Worm (Caenorhabditis elegans) whole organism, L1 larva: ENCODE data around the gene F46C5.9.

Source experiments
- C04F5.9 ChIP-seq: sonication (generic microtip); optimal IDR thresholded peaks from 2 replicates; lab custom pipeline; 2016; ENCODE audit warnings: missing genetic modification characterization, missing compliant biosample characterization
- C16A3.4 ChIP-seq: fragments of 150-350 bp; optimal IDR thresholded peaks from 2 replicates; lab custom pipeline; 2014; ENCODE audit warnings: missing biosample characterization, missing genetic modification characterization
- C34B4.2 ChIP-seq: sonication (generic microtip); optimal IDR thresholded peaks from 2 replicates; lab custom pipeline; 2017; ENCODE audit warnings: mild to moderate bottlenecking, missing genetic modification characterization, missing compliant biosample characterization
- F16B12.6 ChIP-seq: fragments of 150-350 bp; optimal IDR thresholded peaks from 2 replicates; lab custom pipeline; 2014; ENCODE audit warnings: missing biosample characterization, missing genetic modification characterization
- aly-2 ChIP-seq: fragments of 150-350 bp; optimal IDR thresholded peaks from 2 replicates; lab custom pipeline; 2014; ENCODE audit warnings: missing biosample characterization, missing genetic modification characterization
- ama-1 ChIP-seq: fragments of 150-350 bp; optimal IDR thresholded peaks from 2 replicates; lab custom pipeline; 2014
- blmp-1 ChIP-seq: fragments of 150-350 bp; optimal IDR thresholded peaks from 2 replicates; lab custom pipeline; 2014; ENCODE audit warnings: missing biosample characterization, missing genetic modification characterization
- ceh-82 ChIP-seq, 3 experiments: fragments of 150-350 bp in 1 of 3; sonication (generic microtip) in 2 of 3; optimal IDR thresholded peaks; 2 replicates each; lab custom pipeline; 2014 to 2017; ENCODE audit warnings: missing biosample characterization in 3 of 3, missing genetic modification characterization in 3 of 3
- ceh-88 ChIP-seq: fragments of 200-800 bp; sonication (Bioruptor generic); IDR thresholded peaks from 2 replicates; pipeline ENCODE4 v1.3.6; 2022; ENCODE audit warnings: missing genetic modification characterization, missing compliant biosample characterization
- ces-1 ChIP-seq: fragments of 150-350 bp; optimal IDR thresholded peaks from 2 replicates; lab custom pipeline; 2014; ENCODE audit warnings: missing biosample characterization, missing genetic modification reagents, missing genetic modification characterization
- dpl-1 ChIP-seq, 3 experiments: fragments of 150-350 bp in 2 of 3; sonication (generic microtip) in 1 of 3; optimal IDR thresholded peaks; 2 replicates each; lab custom pipeline; 2014 to 2017; ENCODE audit warnings: missing biosample characterization in 3 of 3, missing genetic modification characterization in 3 of 3, missing genetic modification reagents in 3 of 3
- dsc-1 ChIP-seq: sonication (generic microtip); optimal IDR thresholded peaks from 2 replicates; lab custom pipeline; 2016; ENCODE audit warnings: mild to moderate bottlenecking, missing genetic modification characterization, missing compliant biosample characterization
- efl-1 ChIP-seq, 4 experiments: fragments of 150-350 bp; optimal IDR thresholded peaks in 3 of 4; peaks in 1 of 4; 1 replicate in 1 of 4; 2 replicates in 3 of 4; lab custom pipeline; 2014; ENCODE audit warnings: missing biosample characterization in 2 of 4, missing genetic modification characterization in 2 of 4, missing genetic modification reagents in 2 of 4
- efl-3 ChIP-seq: fragments of 200-800 bp; sonication (Bioruptor generic); optimal IDR thresholded peaks from 2 replicates; lab custom pipeline; 2018; ENCODE audit warnings: mild to moderate bottlenecking, missing genetic modification characterization, missing compliant biosample characterization
- egl-13 ChIP-seq: sonication (generic microtip); optimal IDR thresholded peaks from 2 replicates; lab custom pipeline; 2016; ENCODE audit warnings: missing genotype, missing genetic modification reagents, missing genetic modification characterization, missing compliant biosample characterization
- elt-3 ChIP-seq, 6 experiments: fragments of 150-350 bp in 1 of 6; sonication (generic microtip); optimal IDR thresholded peaks; 2 replicates each; lab custom pipeline; 2017 to 2018; ENCODE audit warnings: missing biosample characterization in 6 of 6, missing genetic modification characterization in 6 of 6, inconsistent platforms in 1 of 6
- ets-5 ChIP-seq: fragments of 200-800 bp; sonication (Bioruptor generic); IDR thresholded peaks from 2 replicates; pipeline ENCODE4 v1.3.6; 2022; ENCODE audit warnings: missing genetic modification characterization, missing compliant biosample characterization
- fkh-8 ChIP-seq: sonication (generic microtip); optimal IDR thresholded peaks from 2 replicates; lab custom pipeline; 2016; ENCODE audit warnings: mild to moderate bottlenecking, missing genetic modification characterization, missing compliant biosample characterization
- fos-1 ChIP-seq: fragments of 150-350 bp; optimal IDR thresholded peaks from 2 replicates; lab custom pipeline; 2014; ENCODE audit warnings: missing biosample characterization, missing genetic modification characterization
- grh-1 ChIP-seq: fragments of 200-800 bp; sonication (Bioruptor generic); IDR thresholded peaks from 2 replicates; pipeline ENCODE4 v1.3.6; 2022; ENCODE audit warnings: missing genetic modification reagents, missing genetic modification characterization, missing compliant biosample characterization
- hpl-2 ChIP-seq: fragments of 150-350 bp; optimal IDR thresholded peaks from 2 replicates; lab custom pipeline; 2014; ENCODE audit warnings: missing biosample characterization, missing genetic modification reagents, missing genetic modification characterization
- irx-1 ChIP-seq: sonication (generic microtip); optimal IDR thresholded peaks from 2 replicates; lab custom pipeline; 2016; ENCODE audit warnings: missing genetic modification characterization, missing compliant biosample characterization
- jun-1 ChIP-seq: fragments of 150-350 bp; optimal IDR thresholded peaks from 2 replicates; lab custom pipeline; 2014; ENCODE audit warnings: missing biosample characterization, missing genetic modification reagents, missing genetic modification characterization
- lin-14 ChIP-seq: fragments of 200-800 bp; sonication (Bioruptor generic); optimal IDR thresholded peaks from 2 replicates; lab custom pipeline; 2018; ENCODE audit warnings: mild to moderate bottlenecking, missing genetic modification characterization, moderate library complexity, missing compliant biosample characterization
- lin-15B ChIP-seq: fragments of 150-350 bp; sonication (generic microtip); optimal IDR thresholded peaks from 3 replicates; lab custom pipeline; 2014; ENCODE audit warnings: missing biosample characterization, missing genetic modification characterization
- lin-35 ChIP-seq, 2 experiments: fragments of 150-350 bp; optimal IDR thresholded peaks; 2 replicates each; lab custom pipeline; 2014; ENCODE audit warnings: missing biosample characterization in 2 of 2, missing genetic modification characterization in 2 of 2, missing genetic modification reagents in 2 of 2
- lir-3 ChIP-seq: sonication (generic microtip); optimal IDR thresholded peaks from 2 replicates; lab custom pipeline; 2016; ENCODE audit warnings: mild to moderate bottlenecking, missing genetic modification characterization, moderate library complexity, missing compliant biosample characterization; ENCODE audit not compliant: poor library complexity
- lsy-2 ChIP-seq, 2 experiments: fragments of 150-350 bp; optimal IDR thresholded peaks; 2 replicates each; lab custom pipeline; 2014; ENCODE audit warnings: missing biosample characterization in 2 of 2, missing genetic modification characterization in 2 of 2
- mab-9 ChIP-seq: fragments of 200-800 bp; sonication (Bioruptor generic); IDR thresholded peaks from 2 replicates; pipeline ENCODE4 v1.3.6; 2022; ENCODE audit warnings: missing genetic modification reagents, missing genetic modification characterization, missing compliant biosample characterization
- mdl-1 ChIP-seq, 2 experiments: fragments of 150-350 bp; optimal IDR thresholded peaks; 2 replicates each; lab custom pipeline; 2014 to 2017; ENCODE audit warnings: missing biosample characterization in 2 of 2, missing genetic modification characterization in 2 of 2, inconsistent platforms in 1 of 2
- nhr-11 ChIP-seq: fragments of 150-350 bp; optimal IDR thresholded peaks from 2 replicates; lab custom pipeline; 2014; ENCODE audit warnings: missing biosample characterization, missing genetic modification characterization
- nhr-20 ChIP-seq: sonication (generic microtip); optimal IDR thresholded peaks from 2 replicates; lab custom pipeline; 2016; ENCODE audit warnings: mild to moderate bottlenecking, missing genetic modification characterization, missing compliant biosample characterization
- nhr-28 ChIP-seq: fragments of 150-350 bp; optimal IDR thresholded peaks from 2 replicates; lab custom pipeline; 2014; ENCODE audit warnings: missing biosample characterization, missing genetic modification characterization
- nhr-71 ChIP-seq: sonication (generic microtip); optimal IDR thresholded peaks from 2 replicates; lab custom pipeline; 2016; ENCODE audit warnings: mild to moderate bottlenecking, missing genetic modification characterization, moderate library complexity, missing compliant biosample characterization
- nhr-76 ChIP-seq: sonication (generic microtip); optimal IDR thresholded peaks from 2 replicates; lab custom pipeline; 2017; ENCODE audit warnings: missing biosample characterization, missing genetic modification characterization
- nhr-77 ChIP-seq: fragments of 150-350 bp; optimal IDR thresholded peaks from 2 replicates; lab custom pipeline; 2014; ENCODE audit warnings: missing biosample characterization, missing genetic modification characterization
- nhr-85 ChIP-seq: sonication (generic microtip); peaks from one replicate; lab custom pipeline; 2016; ENCODE audit warnings: missing genetic modification characterization, inconsistent platforms, missing compliant biosample characterization
- pax-3 ChIP-seq: fragments of 200-800 bp; sonication (Bioruptor generic); optimal IDR thresholded peaks from 2 replicates; lab custom pipeline; 2018; ENCODE audit warnings: mild to moderate bottlenecking, missing genetic modification characterization, moderate library complexity, missing compliant biosample characterization
- rnt-1 ChIP-seq: sonication (generic microtip); optimal IDR thresholded peaks from 2 replicates; lab custom pipeline; 2016; ENCODE audit warnings: mild to moderate bottlenecking, missing genetic modification characterization, moderate library complexity, missing compliant biosample characterization
- snpc-4 ChIP-seq: fragments of 150-350 bp; optimal IDR thresholded peaks from 2 replicates; lab custom pipeline; 2014; ENCODE audit warnings: missing biosample characterization, missing genetic modification characterization
- snu-23 ChIP-seq: sonication (generic microtip); optimal IDR thresholded peaks from 2 replicates; lab custom pipeline; 2016; ENCODE audit warnings: missing genetic modification characterization, missing compliant biosample characterization
- sox-4 ChIP-seq: sonication (generic microtip); optimal IDR thresholded peaks from 2 replicates; lab custom pipeline; 2016; ENCODE audit warnings: missing genetic modification characterization, missing compliant biosample characterization
- sptf-1 ChIP-seq: fragments of 150-350 bp; optimal IDR thresholded peaks from 2 replicates; lab custom pipeline; 2014; ENCODE audit warnings: missing biosample characterization, missing genetic modification characterization
- sup-37 ChIP-seq: fragments of 200-800 bp; sonication (Bioruptor generic); optimal IDR thresholded peaks from 2 replicates; lab custom pipeline; 2018; ENCODE audit warnings: mild to moderate bottlenecking, missing genetic modification characterization, missing compliant biosample characterization
- tbx-2 ChIP-seq: sonication (generic microtip); optimal IDR thresholded peaks from 2 replicates; lab custom pipeline; 2016; ENCODE audit warnings: missing genetic modification characterization, missing compliant biosample characterization
- tlp-1 ChIP-seq: fragments of 150-350 bp; optimal IDR thresholded peaks from 2 replicates; lab custom pipeline; 2014; ENCODE audit warnings: missing biosample characterization, missing genetic modification characterization
- unc-62 ChIP-seq: fragments of 150-350 bp; optimal IDR thresholded peaks from 2 replicates; lab custom pipeline; 2014; ENCODE audit warnings: missing biosample characterization, missing genetic modification reagents, missing genetic modification characterization
- unc-86 ChIP-seq: sonication (generic microtip); optimal IDR thresholded peaks from 2 replicates; lab custom pipeline; 2016; ENCODE audit warnings: missing genetic modification characterization, missing compliant biosample characterization
- unc-98 ChIP-seq: fragments of 200-800 bp; sonication (Bioruptor generic); IDR thresholded peaks from 2 replicates; pipeline ENCODE4 v1.3.6; 2022; ENCODE audit warnings: missing genetic modification characterization, missing compliant biosample characterization
- zag-1 ChIP-seq: fragments of 150-350 bp; optimal IDR thresholded peaks from 2 replicates; lab custom pipeline; 2014; ENCODE audit warnings: missing biosample characterization, missing genetic modification characterization
- zip-4 ChIP-seq: fragments of 200-800 bp; sonication (Bioruptor generic); optimal IDR thresholded peaks from 2 replicates; lab custom pipeline; 2018; ENCODE audit warnings: mild to moderate bottlenecking, missing genetic modification characterization, moderate library complexity, missing compliant biosample characterization
- ztf-11 ChIP-seq, 2 experiments: sonication (generic microtip); optimal IDR thresholded peaks; 2 replicates each; lab custom pipeline; 2016 to 2017; ENCODE audit warnings: missing genetic modification characterization in 2 of 2, missing biosample characterization in 1 of 2, missing compliant biosample characterization in 1 of 2
- ztf-4 ChIP-seq: fragments of 150-350 bp; optimal IDR thresholded peaks from 2 replicates; lab custom pipeline; 2014; ENCODE audit warnings: missing biosample characterization, missing genetic modification characterization

The F46C5.9 gene

DNA sequence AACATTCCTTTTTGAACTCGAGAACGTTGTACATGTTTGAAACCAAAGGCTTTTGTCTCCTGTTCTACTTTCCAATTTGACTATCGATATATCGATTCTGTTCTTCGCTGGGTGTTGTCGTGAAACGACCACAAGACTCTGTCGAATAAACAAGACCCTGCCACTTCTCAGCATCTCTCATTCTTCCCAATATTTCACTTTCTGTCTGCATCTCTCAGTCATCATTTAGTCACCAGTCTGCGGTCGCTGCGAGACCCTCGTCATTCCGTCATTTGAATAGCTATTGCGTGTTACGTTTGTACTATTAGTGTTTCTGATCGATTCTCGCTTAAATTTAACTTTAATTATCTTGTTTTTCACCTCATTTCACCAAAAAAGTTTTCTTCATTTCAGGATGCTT lies 23.2 kb downstream of the F46C5.9 start:
- TF ChIP-seq nhr-71 (tag; lab: Kevin White, UChicago): peak; percentile 99
- TF ChIP-seq dpl-1 (GFP tag; optimal IDR thresholded peaks at IDR 0.05; lab: Kevin White, UChicago): peak; percentile 77 to 83 (median 81)
- peak; percentile 90 to 93 for TF ChIP-seq efl-1 (optimal IDR thresholded peaks at IDR 0.05; lab: Kevin White, UChicago)
- peak; percentile 78 to 98 for TF ChIP-seq efl-1 (GFP tag; optimal IDR thresholded peaks at IDR 0.05 in 1 of 2; lab: Kevin White, UChicago)
- TF ChIP-seq tlp-1 (tag; lab: Kevin White, UChicago): no peak
- TF ChIP-seq mab-9 (GFP tag; lab: Robert Waterston, UW): peak; percentile 91
- peak; percentile 93 for TF ChIP-seq C16A3.4 (tag; lab: Kevin White, UChicago)
- peak; percentile 84 for TF ChIP-seq zip-4 (GFP tag; lab: Kevin White, UChicago)
- peak in 1 of 2 experiments; percentile 88 for TF ChIP-seq ztf-11 (tag; optimal IDR thresholded peaks at IDR 0.05; lab: Kevin White, UChicago)
- TF ChIP-seq nhr-76 (tag; lab: Kevin White, UChicago): no peak
- no peak for TF ChIP-seq efl-3
- TF ChIP-seq ceh-88 (GFP tag; lab: Robert Waterston, UW): peak; percentile 92
- peak; percentile 86 for TF ChIP-seq hpl-2 (GFP tag; lab: Kevin White, UChicago)
- peak; percentile 99 for TF ChIP-seq nhr-20 (tag; lab: Kevin White, UChicago)
- TF ChIP-seq tbx-2 (tag; lab: Kevin White, UChicago): peak; percentile 98
- TF ChIP-seq lin-15B (tag; lab: Kevin White, UChicago): peak; percentile 23
- no peak for TF ChIP-seq unc-62 (GFP tag; lab: Kevin White, UChicago)
- TF ChIP-seq pax-3 (tag; lab: Kevin White, UChicago): peak; percentile 93
- TF ChIP-seq lsy-2 (tag; optimal IDR thresholded peaks at IDR 0.05; lab: Kevin White, UChicago): peak; percentile 93 to 94
- peak; percentile 96 for TF ChIP-seq ama-1 (lab: Kevin White, UChicago)
- TF ChIP-seq unc-86 (tag; lab: Kevin White, UChicago): peak; percentile 97
- peak; percentile 90 for TF ChIP-seq lir-3 (tag; lab: Kevin White, UChicago)
- TF ChIP-seq unc-98 (GFP tag; lab: Robert Waterston, UW): no peak
- peak; percentile 5 for TF ChIP-seq zag-1 (tag; lab: Kevin White, UChicago)
- no peak for TF ChIP-seq C34B4.2
- peak; percentile 95 for TF ChIP-seq grh-1 (GFP tag; lab: Robert Waterston, UW)
- peak; percentile 68 for TF ChIP-seq snpc-4 (tag; lab: Kevin White, UChicago)
- peak; percentile 74 for TF ChIP-seq aly-2 (tag; lab: Kevin White, UChicago)
- peak; percentile 94 for TF ChIP-seq irx-1 (tag; lab: Kevin White, UChicago)
- peak; percentile 97 for TF ChIP-seq ztf-4 (tag; lab: Kevin White, UChicago)
- peak; percentile 78 for TF ChIP-seq C04F5.9
- peak; percentile 99 for TF ChIP-seq snu-23 (GFP tag; lab: Kevin White, UChicago)
- TF ChIP-seq sptf-1: no peak
- TF ChIP-seq ets-5: no peak
- TF ChIP-seq nhr-85 (tag; lab: Kevin White, UChicago): peak; percentile 99
- peak; percentile 86 for TF ChIP-seq blmp-1
- TF ChIP-seq ces-1: no peak
- peak; percentile 93 for TF ChIP-seq egl-13 (tag; lab: Kevin White, UChicago)
- TF ChIP-seq fkh-8 (tag; lab: Kevin White, UChicago): peak; percentile 99
- TF ChIP-seq F16B12.6: peak; percentile 61
- peak; percentile 79 for TF ChIP-seq sup-37 (GFP tag; lab: Kevin White, UChicago)
- TF ChIP-seq rnt-1: peak; percentile 94
- TF ChIP-seq jun-1 (tag; lab: Kevin White, UChicago): peak; percentile 96
- TF ChIP-seq sox-4 (tag; lab: Kevin White, UChicago): peak; percentile 85
- peak in 3 of 6 experiments; percentile 83 to 94 (median 86) for TF ChIP-seq elt-3 (tag; optimal IDR thresholded peaks at IDR 0.05; lab: Kevin White, UChicago)
- peak; percentile 75 to 89 (median 82) for TF ChIP-seq ceh-82 (tag; optimal IDR thresholded peaks at IDR 0.05; lab: Kevin White, UChicago)
- TF ChIP-seq nhr-28 (tag; lab: Kevin White, UChicago): peak; percentile 43
- peak; percentile 90 for TF ChIP-seq fos-1 (tag; lab: Kevin White, UChicago)
- TF ChIP-seq nhr-77: peak; percentile 83
- peak; percentile 96 for TF ChIP-seq dsc-1
- TF ChIP-seq nhr-11 (tag; lab: Kevin White, UChicago): peak; percentile 94
- TF ChIP-seq lin-14 (GFP tag; lab: Kevin White, UChicago): peak; percentile 98
- TF ChIP-seq lin-35 (GFP tag; optimal IDR thresholded peaks at IDR 0.05; lab: Kevin White, UChicago): peak; percentile 88 to 94
- peak in 1 of 2 experiments; percentile 94 for TF ChIP-seq mdl-1 (tag; optimal IDR thresholded peaks at IDR 0.05; lab: Kevin White, UChicago)
